Worm (Caenorhabditis elegans) whole organism, early embryonic: ENCODE results near the gene T02G5.14.

ENCODE experiments used
- F13C5.2 ChIP-seq: sonication (generic microtip); optimal IDR thresholded peaks from 2 replicates; lab custom pipeline; 2017; ENCODE audit warnings: mild to moderate bottlenecking, missing genetic modification characterization, inconsistent platforms, missing compliant biosample characterization
- flt-1 ChIP-seq: fragments of 200-800 bp; sonication (Bioruptor generic); IDR thresholded peaks from 2 replicates; pipeline ENCODE4 v1.3.6; 2022; ENCODE audit warnings: missing genetic modification characterization, missing compliant biosample characterization
- hmg-4 ChIP-seq: fragments of 200-800 bp; sonication (Bioruptor generic); optimal IDR thresholded peaks from 2 replicates; lab custom pipeline; 2018; ENCODE audit warnings: mild to moderate bottlenecking, missing genetic modification characterization, missing compliant biosample characterization

ce11 chrII:7122661-7123418 is 38.7 kb downstream of the T02G5.14 start, which contains the start of gene F10E7.11:
- no peak for TF ChIP-seq F13C5.2 (tag; lab: Kevin White, UChicago)
- TF ChIP-seq hmg-4 (GFP tag; lab: Kevin White, UChicago), result no peak
- TF ChIP-seq flt-1, result no peak
